Worm (Caenorhabditis elegans): ENCODE results near the gene B0496.1.

B0496.1 gene

DNA sequence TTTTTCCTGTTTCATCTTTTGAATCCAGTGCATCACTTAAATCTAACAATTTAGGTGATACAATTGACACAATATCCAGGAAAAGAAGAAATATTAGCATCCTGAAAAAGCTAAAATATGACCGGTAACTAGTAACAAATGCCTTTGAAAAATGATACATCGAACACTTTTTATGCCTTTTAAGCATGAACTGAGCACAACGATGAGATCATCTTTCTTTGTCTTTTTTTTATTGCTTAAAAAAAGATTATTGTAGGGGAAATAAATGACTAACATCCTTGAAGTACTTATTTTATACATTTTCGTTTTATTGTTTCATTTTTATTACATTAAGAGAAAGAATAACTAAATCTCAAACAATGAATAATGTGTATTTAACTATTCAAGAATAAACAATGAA, 19.8 kb downstream of the B0496.1 start, which contains the start of gene F13B6.3:
Gene F13B6.3, minus strand, starts transcription at position 101 of the 400 bp plus-strand sequence.
- TF ChIP-seq aha-1 (tag; optimal IDR thresholded peaks at IDR 0.05) (no peak), hlh-17 (GFP tag; optimal IDR thresholded peaks at IDR 0.05; ENCODE audit: borderline replicate concordance) (no peak), lin-13 (GFP tag; optimal IDR thresholded peaks at IDR 0.05) (no peak), fkh-10 (GFP tag; optimal IDR thresholded peaks at IDR 0.05) (no peak), ztf-4 (tag; optimal IDR thresholded peaks at IDR 0.05) (no peak)

DNA sequence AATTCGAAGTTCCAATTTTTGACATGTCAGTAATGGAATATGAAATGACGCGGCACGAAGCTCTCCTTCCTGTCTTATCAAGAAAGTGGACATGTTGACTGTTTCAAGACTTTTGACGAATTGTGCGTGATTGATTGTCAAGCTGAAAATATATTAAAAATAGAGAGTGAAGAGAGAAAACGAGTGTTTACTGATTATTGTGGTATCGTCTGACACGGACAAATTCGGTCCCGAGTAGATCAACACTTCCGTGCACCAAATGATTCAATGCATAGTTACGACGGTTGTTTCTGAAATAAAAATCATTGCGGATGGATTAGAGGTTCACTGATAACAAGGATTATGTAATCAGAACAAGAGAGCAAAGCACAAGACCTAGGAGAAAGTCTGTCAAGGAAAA, 21.1 kb downstream of the B0496.1 start:
- TF ChIP-seq C04F5.9 (tag; optimal IDR thresholded peaks at IDR 0.05) (no peak), efl-1 (optimal IDR thresholded peaks at IDR 0.05) (no peak), efl-1 (GFP tag; optimal IDR thresholded peaks at IDR 0.05 in 1 of 2) (peak in 1 of 2 experiments; percentile 33), elt-2 (tag; optimal IDR thresholded peaks at IDR 0.05) (peak; percentile 46), jun-1 (tag; optimal IDR thresholded peaks at IDR 0.05) (peak; percentile 55), nhr-237 (tag; optimal IDR thresholded peaks at IDR 0.05) (no peak), nhr-76 (tag; optimal IDR thresholded peaks at IDR 0.05) (no peak), hlh-4 (tag; optimal IDR thresholded peaks at IDR 0.05) (no peak), nhr-12 (tag; optimal IDR thresholded peaks at IDR 0.05) (no peak), rnt-1 (tag; optimal IDR thresholded peaks at IDR 0.05) (no peak), sox-4 (tag; optimal IDR thresholded peaks at IDR 0.05) (no peak), tlp-1 (tag; optimal IDR thresholded peaks at IDR 0.05) (no peak)

DNA sequence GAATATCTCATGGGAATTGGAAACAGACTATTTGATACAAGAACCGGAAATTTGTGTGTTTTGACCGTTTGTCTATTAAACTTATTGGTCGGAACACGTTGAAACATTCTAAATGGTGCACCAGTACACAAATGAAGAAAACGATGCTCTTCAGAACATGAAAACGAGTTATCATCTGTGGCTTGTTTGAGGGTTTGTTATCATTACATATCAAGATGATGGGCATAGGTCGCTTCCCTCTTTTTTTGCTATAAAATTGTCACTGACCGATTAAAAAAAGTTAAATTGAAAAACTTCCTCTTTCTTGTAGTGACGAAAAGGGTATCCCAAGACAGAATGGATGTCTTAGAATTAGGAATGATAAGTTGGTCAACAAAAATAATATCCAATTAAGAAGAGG, 22.5 kb downstream of the B0496.1 start:
- TF ChIP-seq ets-5 (GFP tag; IDR thresholded peaks at IDR 0.05) = no peak
- no peak for TF ChIP-seq ztf-11 (tag; optimal IDR thresholded peaks at IDR 0.05)
- TF ChIP-seq vab-15 (tag; optimal IDR thresholded peaks at IDR 0.05) = no peak
- TF ChIP-seq lir-3 (tag; optimal IDR thresholded peaks at IDR 0.05; ENCODE audit: poor library complexity) = no peak

DNA sequence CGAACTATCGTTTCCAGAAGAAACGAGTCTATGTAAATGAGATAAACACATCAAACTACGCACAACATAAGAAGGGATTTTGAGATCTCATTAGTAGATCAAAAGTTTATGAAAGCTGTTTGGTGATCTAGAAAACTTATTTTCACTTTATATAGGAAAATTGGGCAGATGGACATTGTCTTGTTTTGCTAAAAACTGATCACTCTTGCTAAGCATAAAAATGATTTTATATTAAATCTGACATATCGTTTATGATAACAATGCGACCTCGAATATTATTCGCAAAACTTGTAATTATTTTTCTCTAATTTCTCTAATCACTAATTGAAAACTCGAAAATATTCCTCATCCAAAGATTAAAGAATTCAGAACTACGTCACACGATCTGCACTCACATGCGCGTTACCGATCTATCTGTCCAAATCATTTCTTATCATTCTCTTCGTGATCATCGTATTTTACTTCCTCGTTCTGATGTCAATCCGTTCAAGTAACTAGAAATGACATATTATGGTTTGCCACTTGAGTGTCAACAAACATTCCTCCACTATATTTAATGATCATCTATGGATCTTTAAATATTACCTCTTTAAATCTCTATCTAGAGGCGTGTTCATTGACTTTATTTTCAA, 23.8 kb downstream of the B0496.1 start, which contains the start of gene F55G1.7:
Gene F55G1.7, minus strand, starts transcription at position 51 of the 632 bp plus-strand sequence.
- no peak for TF ChIP-seq F16B12.6 (tag; optimal IDR thresholded peaks at IDR 0.05)
- TF ChIP-seq sptf-1 (tag; optimal IDR thresholded peaks at IDR 0.05) = no peak
- TF ChIP-seq unc-86 (tag; optimal IDR thresholded peaks at IDR 0.05) = no peak
- peak; percentile 66 for TF ChIP-seq nhr-20 (tag; optimal IDR thresholded peaks at IDR 0.05)
- no peak for TF ChIP-seq ceh-82 (tag; optimal IDR thresholded peaks at IDR 0.05)
- TF ChIP-seq blmp-1 (tag; optimal IDR thresholded peaks at IDR 0.05) = peak; percentile 55
- no peak for TF ChIP-seq lin-39 (tag; optimal IDR thresholded peaks at IDR 0.05)
- TF ChIP-seq mef-2 (tag; optimal IDR thresholded peaks at IDR 0.05) = no peak
- no peak for TF ChIP-seq egl-13 (tag; optimal IDR thresholded peaks at IDR 0.05)
- TF ChIP-seq ceh-88 (GFP tag; IDR thresholded peaks at IDR 0.05) = no peak
- TF ChIP-seq lin-14 (GFP tag; optimal IDR thresholded peaks at IDR 0.05) = peak; percentile 45
- no peak for TF ChIP-seq Y116A8C.19 (tag; optimal IDR thresholded peaks at IDR 0.05; ENCODE audit: borderline replicate concordance)
- peak; percentile 54 for TF ChIP-seq nhr-85 (tag)
- no peak for TF ChIP-seq efl-1 (optimal IDR thresholded peaks at IDR 0.05)
- peak in 1 of 2 experiments; percentile 20 for TF ChIP-seq efl-1 (GFP tag; optimal IDR thresholded peaks at IDR 0.05 in 1 of 2)
- no peak for TF ChIP-seq ceh-90 (tag; optimal IDR thresholded peaks at IDR 0.05)
- TF ChIP-seq nhr-84 (tag; optimal IDR thresholded peaks at IDR 0.05) = no peak
- TF ChIP-seq lsy-2 (tag; optimal IDR thresholded peaks at IDR 0.05) = no peak
- no peak for TF ChIP-seq fos-1 (tag; optimal IDR thresholded peaks at IDR 0.05)
- no peak for TF ChIP-seq nhr-237 (tag; optimal IDR thresholded peaks at IDR 0.05)
- no peak for TF ChIP-seq lin-15B (tag; optimal IDR thresholded peaks at IDR 0.05)
- TF ChIP-seq nhr-19 (GFP tag; conservative IDR thresholded peaks at IDR 0.05) = no peak
- peak in 5 of 6 experiments; percentile 13 to 90 (median 29) for TF ChIP-seq elt-3 (tag; optimal IDR thresholded peaks at IDR 0.05)
- TF ChIP-seq swsn-7 (tag; optimal IDR thresholded peaks at IDR 0.05) = no peak
- TF ChIP-seq nhr-12 (tag; optimal IDR thresholded peaks at IDR 0.05) = no peak
- TF ChIP-seq isw-1 (GFP tag; IDR thresholded peaks at IDR 0.05) = no peak
- TF ChIP-seq dpl-1 (GFP tag; optimal IDR thresholded peaks at IDR 0.05) = no peak
- TF ChIP-seq lin-35 (GFP tag; optimal IDR thresholded peaks at IDR 0.05) = peak in 1 of 2 experiments; percentile 35
- TF ChIP-seq nhr-76 (tag; optimal IDR thresholded peaks at IDR 0.05) = no peak
- TF ChIP-seq tlp-1 (tag; optimal IDR thresholded peaks at IDR 0.05) = no peak
- peak; percentile 56 for TF ChIP-seq tbx-2 (tag; optimal IDR thresholded peaks at IDR 0.05)
- no peak for TF ChIP-seq vab-15 (tag; optimal IDR thresholded peaks at IDR 0.05)
- no peak for TF ChIP-seq rnt-1 (tag; optimal IDR thresholded peaks at IDR 0.05)
